Worm (Caenorhabditis elegans): Measurements from ENCODE around the gene Y37E11B.10.

- TF ChIP-seq snpc-4 (tag; optimal IDR thresholded peaks at IDR 0.05) (no peak), egl-27 (tag; optimal IDR thresholded peaks at IDR 0.05) (no peak), nhr-28 (tag; optimal IDR thresholded peaks at IDR 0.05) (no peak), Y116A8C.19 (tag; optimal IDR thresholded peaks at IDR 0.05; ENCODE audit: borderline replicate concordance) (no peak), nhr-11 (tag; optimal IDR thresholded peaks at IDR 0.05) (no peak), unc-86 (tag; optimal IDR thresholded peaks at IDR 0.05) (no peak), mdl-1 (tag; optimal IDR thresholded peaks at IDR 0.05) (no peak)
Measured at ce11 chrIV:3624597-3624996, 18.3 kb upstream of the Y37E11B.10 start, which contains the start of the genes cha-1 and unc-17.

Data from whole organism, L1 larva.